Fruit fly (Drosophila melanogaster): Measurements from ENCODE around the gene CG15482.

CG15482 gene

dm6 chr2L:13176701-13177249 lies 34.8 kb downstream of the CG15482 start, which contains the start of the genes Sfmbt and CG5439 (continued):
- TF ChIP-seq wdn (GFP tag; IDR thresholded peaks at IDR 0.05): 0 out of 2 replicates have a peak, but pooled peaks have one; percentile 38
- TF ChIP-seq Max (GFP tag; optimal IDR thresholded peaks at IDR 0.05): peak; percentile 82
- TF ChIP-seq E2f1 (GFP tag; IDR thresholded peaks at IDR 0.05): peak; percentile 61
- peak; percentile 73 for TF ChIP-seq NFAT (GFP tag; IDR thresholded peaks at IDR 0.05)
- peak; percentile 73 for TF ChIP-seq CG4820 (GFP tag; optimal IDR thresholded peaks at IDR 0.05)
- TF ChIP-seq CG12744 (GFP tag; optimal IDR thresholded peaks at IDR 0.05): peak; percentile 50
- TF ChIP-seq mld (GFP tag; IDR thresholded peaks at IDR 0.05; ENCODE audit: partially characterized antibody): 0 out of 3 replicates have a peak, but pooled peaks have one; percentile 38
- TF ChIP-seq bsh (GFP tag; optimal IDR thresholded peaks at IDR 0.05): peak in 1 of 2 experiments; percentile 50
- peak; percentile 97 for TF ChIP-seq CG15479 (GFP tag; optimal IDR thresholded peaks at IDR 0.05)
- peak; percentile 62 for TF ChIP-seq CG33557 (GFP tag; optimal IDR thresholded peaks at IDR 0.05)
- TF ChIP-seq en (GFP tag; optimal IDR thresholded peaks at IDR 0.05): peak; percentile 63
- peak; percentile 33 for TF ChIP-seq unc-4 (GFP tag; IDR thresholded peaks at IDR 0.05; ENCODE audit: partially characterized antibody)
- TF ChIP-seq CG6272 (GFP tag; IDR thresholded peaks at IDR 0.05): peak; percentile 77
- TF ChIP-seq Bdp1 (GFP tag; optimal IDR thresholded peaks at IDR 0.05): peak; percentile 67
- TF ChIP-seq CG1647 (GFP tag; optimal IDR thresholded peaks at IDR 0.05): peak; percentile 50
- peak; percentile 51 for TF ChIP-seq E2f2 (GFP tag; IDR thresholded peaks at IDR 0.05)
- no peak for TF ChIP-seq Hand (GFP tag; optimal IDR thresholded peaks at IDR 0.05)
- TF ChIP-seq CG10321 (GFP tag; IDR thresholded peaks at IDR 0.05): no peak
- no peak for TF ChIP-seq CG43689 (GFP tag; IDR thresholded peaks at IDR 0.05)
- peak; percentile 62 for TF ChIP-seq CG10979 (tag; optimal IDR thresholded peaks at IDR 0.05)
- no peak for TF ChIP-seq mirr (GFP tag; optimal IDR thresholded peaks at IDR 0.05)
- TF ChIP-seq CG15073 (GFP tag; optimal IDR thresholded peaks at IDR 0.05): no peak
- peak; percentile 60 for TF ChIP-seq hkb (optimal IDR thresholded peaks at IDR 0.05)
- peak; percentile 31; the same call in 1 of the 2 replicates for TF ChIP-seq hkb (GFP tag; IDR thresholded peaks at IDR 0.05)
- peak; percentile 38 for TF ChIP-seq H2.0 (GFP tag; IDR thresholded peaks at IDR 0.05)
- no peak for TF ChIP-seq Awh (GFP tag; IDR thresholded peaks at IDR 0.05)
- TF ChIP-seq dmrt11E (tag; optimal IDR thresholded peaks at IDR 0.05): peak; percentile 65
- TF ChIP-seq Sin3A (optimal IDR thresholded peaks at IDR 0.05): peak; percentile 96
- TF ChIP-seq BEAF-32 (GFP tag; optimal IDR thresholded peaks at IDR 0.05): peak; percentile 72
- TF ChIP-seq CG1233 (GFP tag; optimal IDR thresholded peaks at IDR 0.05): no peak
- no peak for TF ChIP-seq lab (GFP tag; optimal IDR thresholded peaks at IDR 0.05)
- TF ChIP-seq rib (GFP tag; IDR thresholded peaks at IDR 0.05): peak; percentile 85
- no peak for TF ChIP-seq fru (optimal IDR thresholded peaks at IDR 0.05)
- TF ChIP-seq row (GFP tag; IDR thresholded peaks at IDR 0.05): peak; percentile 94
- TF ChIP-seq CG10366 (GFP tag; IDR thresholded peaks at IDR 0.05): peak; percentile 39; the same call in 1 of the 2 replicates
- TF ChIP-seq CG17361 (GFP tag; IDR thresholded peaks at IDR 0.05): no peak; the same call in 1 of the 3 replicates
- peak; percentile 83 for TF ChIP-seq Hsf (GFP tag; optimal IDR thresholded peaks at IDR 0.05)
- peak; percentile 83 for TF ChIP-seq CG4424 (GFP tag; optimal IDR thresholded peaks at IDR 0.05)
- peak; percentile 62 for TF ChIP-seq knrl (GFP tag; IDR thresholded peaks at IDR 0.05; ENCODE audit: partially characterized antibody)
- TF ChIP-seq pnt (GFP tag; optimal IDR thresholded peaks at IDR 0.05): peak; percentile 82
- TF ChIP-seq ken (GFP tag; IDR thresholded peaks at IDR 0.05): peak; percentile 42; the same call in 1 of the 3 replicates
- peak; percentile 31; the same call in 1 of the 2 replicates for TF ChIP-seq vvl (GFP tag; IDR thresholded peaks at IDR 0.05)
- peak in 1 of 2 experiments; percentile 69 for TF ChIP-seq crp (GFP tag; optimal IDR thresholded peaks at IDR 0.05)
- peak in 1 of 2 experiments; percentile 53 for TF ChIP-seq insv (GFP tag; optimal IDR thresholded peaks at IDR 0.05)
- peak; percentile 62; the same call in 2 of the 3 replicates for TF ChIP-seq HLH4C (GFP tag; IDR thresholded peaks at IDR 0.05; ENCODE audit: partially characterized antibody)
- peak; percentile 83 for TF ChIP-seq CG30020 (tag; optimal IDR thresholded peaks at IDR 0.05)
- no peak for TF ChIP-seq dati (GFP tag; IDR thresholded peaks at IDR 0.05)
- no peak for TF ChIP-seq CG7271 (tag; optimal IDR thresholded peaks at IDR 0.05)
- peak; percentile 73 for TF ChIP-seq CG15696 (tag; optimal IDR thresholded peaks at IDR 0.05)
- peak; percentile 75 for TF ChIP-seq lmd (GFP tag; IDR thresholded peaks at IDR 0.05)

Measured in whole organism, embryonic.